Worm (Caenorhabditis elegans) whole organism, L1 larva: Measurements from ENCODE around the gene C28C12.12.
A peak's percentile ranks its signal among the peaks of the same experiment; 100 is the strongest.

Experiments
- Y116A8C.19 ChIP-seq: sonication (generic microtip); optimal IDR thresholded peaks from 2 replicates; lab custom pipeline; 2016; ENCODE audit warnings: missing compliant biosample characterization, missing genetic modification characterization, borderline replicate concordance
- aha-1 ChIP-seq: fragments of 150-350 bp; optimal IDR thresholded peaks from 2 replicates; lab custom pipeline; 2014; ENCODE audit warnings: missing biosample characterization, missing genetic modification characterization
- alr-1 ChIP-seq: fragments of 200-800 bp; sonication (Bioruptor generic); optimal IDR thresholded peaks from 2 replicates; lab custom pipeline; 2018; ENCODE audit warnings: borderline replicate concordance, mild to moderate bottlenecking, missing genetic modification characterization, missing compliant biosample characterization
- aly-2 ChIP-seq: fragments of 150-350 bp; optimal IDR thresholded peaks from 2 replicates; lab custom pipeline; 2014; ENCODE audit warnings: missing biosample characterization, missing genetic modification characterization
- ama-1 ChIP-seq: fragments of 150-350 bp; optimal IDR thresholded peaks from 2 replicates; lab custom pipeline; 2014
- ceh-63 ChIP-seq: fragments of 200-800 bp; sonication (Bioruptor generic); optimal IDR thresholded peaks from 2 replicates; lab custom pipeline; 2018; ENCODE audit warnings: mild to moderate bottlenecking, missing genetic modification characterization, missing compliant biosample characterization
- ceh-8 ChIP-seq: fragments of 200-800 bp; sonication (Bioruptor generic); optimal IDR thresholded peaks from 2 replicates; lab custom pipeline; 2018; ENCODE audit warnings: mild to moderate bottlenecking, missing genetic modification characterization, moderate library complexity, missing compliant biosample characterization
- ceh-90 ChIP-seq: sonication (generic microtip); optimal IDR thresholded peaks from 2 replicates; lab custom pipeline; 2016; ENCODE audit warnings: missing genetic modification characterization, missing compliant biosample characterization
- dpl-1 ChIP-seq, 3 experiments: fragments of 150-350 bp in 2 of 3; sonication (generic microtip) in 1 of 3; optimal IDR thresholded peaks; 2 replicates each; lab custom pipeline; 2014 to 2017; ENCODE audit warnings: missing biosample characterization in 3 of 3, missing genetic modification characterization in 3 of 3, missing genetic modification reagents in 3 of 3
- efl-1 ChIP-seq, 4 experiments: fragments of 150-350 bp; optimal IDR thresholded peaks in 3 of 4; peaks in 1 of 4; 1 replicate in 1 of 4; 2 replicates in 3 of 4; lab custom pipeline; 2014; ENCODE audit warnings: missing biosample characterization in 2 of 4, missing genetic modification characterization in 2 of 4, missing genetic modification reagents in 2 of 4
- efl-3 ChIP-seq: fragments of 200-800 bp; sonication (Bioruptor generic); optimal IDR thresholded peaks from 2 replicates; lab custom pipeline; 2018; ENCODE audit warnings: mild to moderate bottlenecking, missing genetic modification characterization, missing compliant biosample characterization
- egl-13 ChIP-seq: sonication (generic microtip); optimal IDR thresholded peaks from 2 replicates; lab custom pipeline; 2016; ENCODE audit warnings: missing genotype, missing genetic modification reagents, missing genetic modification characterization, missing compliant biosample characterization
- egl-27 ChIP-seq, 2 experiments: fragments of 150-350 bp in 1 of 2; sonication (generic microtip); optimal IDR thresholded peaks; 3 replicates each; lab custom pipeline; 2017 to 2018; ENCODE audit warnings: missing biosample characterization in 2 of 2, missing genetic modification characterization in 2 of 2, missing genetic modification reagents in 2 of 2
- elt-2 ChIP-seq: sonication (generic microtip); optimal IDR thresholded peaks from 2 replicates; lab custom pipeline; 2016; ENCODE audit warnings: missing genetic modification characterization, mild to moderate bottlenecking, inconsistent platforms, missing compliant biosample characterization, missing genetic modification reagents
- elt-3 ChIP-seq, 6 experiments: fragments of 150-350 bp in 1 of 6; sonication (generic microtip); optimal IDR thresholded peaks; 2 replicates each; lab custom pipeline; 2017 to 2018; ENCODE audit warnings: missing biosample characterization in 6 of 6, missing genetic modification characterization in 6 of 6, inconsistent platforms in 1 of 6
- ets-5 ChIP-seq: fragments of 200-800 bp; sonication (Bioruptor generic); IDR thresholded peaks from 2 replicates; pipeline ENCODE4 v1.3.6; 2022; ENCODE audit warnings: missing genetic modification characterization, missing compliant biosample characterization
- fkh-10 ChIP-seq: sonication (generic microtip); optimal IDR thresholded peaks from 2 replicates; lab custom pipeline; 2017; ENCODE audit warnings: missing biosample characterization, missing genetic modification reagents, missing genetic modification characterization
- fkh-4 ChIP-seq: sonication (generic microtip); optimal IDR thresholded peaks from 2 replicates; lab custom pipeline; 2016; ENCODE audit warnings: missing compliant biosample characterization, missing genetic modification characterization, borderline replicate concordance
- fos-1 ChIP-seq: fragments of 150-350 bp; optimal IDR thresholded peaks from 2 replicates; lab custom pipeline; 2014; ENCODE audit warnings: missing biosample characterization, missing genetic modification characterization
- hlh-17 ChIP-seq: fragments of 200-800 bp; sonication (Bioruptor generic); optimal IDR thresholded peaks from 2 replicates; lab custom pipeline; 2018; ENCODE audit warnings: missing genetic modification characterization, mild to moderate bottlenecking, missing compliant biosample characterization, moderate library complexity, borderline replicate concordance
- irx-1 ChIP-seq: sonication (generic microtip); optimal IDR thresholded peaks from 2 replicates; lab custom pipeline; 2016; ENCODE audit warnings: missing genetic modification characterization, missing compliant biosample characterization
- jun-1 ChIP-seq: fragments of 150-350 bp; optimal IDR thresholded peaks from 2 replicates; lab custom pipeline; 2014; ENCODE audit warnings: missing biosample characterization, missing genetic modification reagents, missing genetic modification characterization
- lin-14 ChIP-seq: fragments of 200-800 bp; sonication (Bioruptor generic); optimal IDR thresholded peaks from 2 replicates; lab custom pipeline; 2018; ENCODE audit warnings: mild to moderate bottlenecking, missing genetic modification characterization, moderate library complexity, missing compliant biosample characterization
- lin-15B ChIP-seq: fragments of 150-350 bp; sonication (generic microtip); optimal IDR thresholded peaks from 3 replicates; lab custom pipeline; 2014; ENCODE audit warnings: missing biosample characterization, missing genetic modification characterization
- lin-35 ChIP-seq, 2 experiments: fragments of 150-350 bp; optimal IDR thresholded peaks; 2 replicates each; lab custom pipeline; 2014; ENCODE audit warnings: missing biosample characterization in 2 of 2, missing genetic modification characterization in 2 of 2, missing genetic modification reagents in 2 of 2
- lin-39 ChIP-seq: fragments of 150-350 bp; optimal IDR thresholded peaks from 2 replicates; lab custom pipeline; 2014; ENCODE audit warnings: missing biosample characterization, missing genetic modification reagents, missing genetic modification characterization
- lir-3 ChIP-seq: sonication (generic microtip); optimal IDR thresholded peaks from 2 replicates; lab custom pipeline; 2016; ENCODE audit warnings: mild to moderate bottlenecking, missing genetic modification characterization, moderate library complexity, missing compliant biosample characterization; ENCODE audit not compliant: poor library complexity
- mdl-1 ChIP-seq, 2 experiments: fragments of 150-350 bp; optimal IDR thresholded peaks; 2 replicates each; lab custom pipeline; 2014 to 2017; ENCODE audit warnings: missing biosample characterization in 2 of 2, missing genetic modification characterization in 2 of 2, inconsistent platforms in 1 of 2
- mep-1 ChIP-seq: fragments of 150-350 bp; optimal IDR thresholded peaks from 2 replicates; lab custom pipeline; 2014; ENCODE audit warnings: missing biosample characterization, missing genetic modification characterization
- nhr-77 ChIP-seq: fragments of 150-350 bp; optimal IDR thresholded peaks from 2 replicates; lab custom pipeline; 2014; ENCODE audit warnings: missing biosample characterization, missing genetic modification characterization
- nhr-84 ChIP-seq: sonication (generic microtip); optimal IDR thresholded peaks from 2 replicates; lab custom pipeline; 2017; ENCODE audit warnings: missing biosample characterization, missing genetic modification characterization
- nhr-85 ChIP-seq: sonication (generic microtip); peaks from one replicate; lab custom pipeline; 2016; ENCODE audit warnings: missing genetic modification characterization, inconsistent platforms, missing compliant biosample characterization
- nhr-90 ChIP-seq: sonication (generic microtip); optimal IDR thresholded peaks from 2 replicates; lab custom pipeline; 2016; ENCODE audit warnings: mild to moderate bottlenecking, missing genetic modification characterization, missing compliant biosample characterization; ENCODE audit not compliant: poor library complexity
- pqm-1 ChIP-seq: sonication (generic microtip); optimal IDR thresholded peaks from 3 replicates; lab custom pipeline; 2017; ENCODE audit warnings: missing biosample characterization, missing genetic modification characterization
- rnt-1 ChIP-seq: sonication (generic microtip); optimal IDR thresholded peaks from 2 replicates; lab custom pipeline; 2016; ENCODE audit warnings: mild to moderate bottlenecking, missing genetic modification characterization, moderate library complexity, missing compliant biosample characterization
- skn-1 ChIP-seq: fragments of 150-350 bp; optimal IDR thresholded peaks from 2 replicates; lab custom pipeline; 2014; ENCODE audit warnings: missing biosample characterization, missing genetic modification characterization
- snpc-4 ChIP-seq: fragments of 150-350 bp; optimal IDR thresholded peaks from 2 replicates; lab custom pipeline; 2014; ENCODE audit warnings: missing biosample characterization, missing genetic modification characterization
- sptf-1 ChIP-seq: fragments of 150-350 bp; optimal IDR thresholded peaks from 2 replicates; lab custom pipeline; 2014; ENCODE audit warnings: missing biosample characterization, missing genetic modification characterization
- sup-37 ChIP-seq: fragments of 200-800 bp; sonication (Bioruptor generic); optimal IDR thresholded peaks from 2 replicates; lab custom pipeline; 2018; ENCODE audit warnings: mild to moderate bottlenecking, missing genetic modification characterization, missing compliant biosample characterization
- swsn-7 ChIP-seq: sonication (generic microtip); optimal IDR thresholded peaks from 2 replicates; lab custom pipeline; 2016; ENCODE audit warnings: missing genetic modification characterization, missing compliant biosample characterization
- unc-130 ChIP-seq: fragments of 150-350 bp; optimal IDR thresholded peaks from 2 replicates; lab custom pipeline; 2017; ENCODE audit warnings: missing biosample characterization, missing genetic modification characterization, inconsistent platforms
- unc-86 ChIP-seq: sonication (generic microtip); optimal IDR thresholded peaks from 2 replicates; lab custom pipeline; 2016; ENCODE audit warnings: missing genetic modification characterization, missing compliant biosample characterization
- unc-98 ChIP-seq: fragments of 200-800 bp; sonication (Bioruptor generic); IDR thresholded peaks from 2 replicates; pipeline ENCODE4 v1.3.6; 2022; ENCODE audit warnings: missing genetic modification characterization, missing compliant biosample characterization
- xbp-1 ChIP-seq: sonication (generic microtip); optimal IDR thresholded peaks from 2 replicates; lab custom pipeline; 2016; ENCODE audit warnings: missing genetic modification characterization, missing compliant biosample characterization
- zip-4 ChIP-seq: fragments of 200-800 bp; sonication (Bioruptor generic); optimal IDR thresholded peaks from 2 replicates; lab custom pipeline; 2018; ENCODE audit warnings: mild to moderate bottlenecking, missing genetic modification characterization, moderate library complexity, missing compliant biosample characterization
- ztf-11 ChIP-seq, 2 experiments: sonication (generic microtip); optimal IDR thresholded peaks; 2 replicates each; lab custom pipeline; 2016 to 2017; ENCODE audit warnings: missing genetic modification characterization in 2 of 2, missing biosample characterization in 1 of 2, missing compliant biosample characterization in 1 of 2
- ztf-4 ChIP-seq: fragments of 150-350 bp; optimal IDR thresholded peaks from 2 replicates; lab custom pipeline; 2014; ENCODE audit warnings: missing biosample characterization, missing genetic modification characterization

Gene C28C12.12

DNA sequence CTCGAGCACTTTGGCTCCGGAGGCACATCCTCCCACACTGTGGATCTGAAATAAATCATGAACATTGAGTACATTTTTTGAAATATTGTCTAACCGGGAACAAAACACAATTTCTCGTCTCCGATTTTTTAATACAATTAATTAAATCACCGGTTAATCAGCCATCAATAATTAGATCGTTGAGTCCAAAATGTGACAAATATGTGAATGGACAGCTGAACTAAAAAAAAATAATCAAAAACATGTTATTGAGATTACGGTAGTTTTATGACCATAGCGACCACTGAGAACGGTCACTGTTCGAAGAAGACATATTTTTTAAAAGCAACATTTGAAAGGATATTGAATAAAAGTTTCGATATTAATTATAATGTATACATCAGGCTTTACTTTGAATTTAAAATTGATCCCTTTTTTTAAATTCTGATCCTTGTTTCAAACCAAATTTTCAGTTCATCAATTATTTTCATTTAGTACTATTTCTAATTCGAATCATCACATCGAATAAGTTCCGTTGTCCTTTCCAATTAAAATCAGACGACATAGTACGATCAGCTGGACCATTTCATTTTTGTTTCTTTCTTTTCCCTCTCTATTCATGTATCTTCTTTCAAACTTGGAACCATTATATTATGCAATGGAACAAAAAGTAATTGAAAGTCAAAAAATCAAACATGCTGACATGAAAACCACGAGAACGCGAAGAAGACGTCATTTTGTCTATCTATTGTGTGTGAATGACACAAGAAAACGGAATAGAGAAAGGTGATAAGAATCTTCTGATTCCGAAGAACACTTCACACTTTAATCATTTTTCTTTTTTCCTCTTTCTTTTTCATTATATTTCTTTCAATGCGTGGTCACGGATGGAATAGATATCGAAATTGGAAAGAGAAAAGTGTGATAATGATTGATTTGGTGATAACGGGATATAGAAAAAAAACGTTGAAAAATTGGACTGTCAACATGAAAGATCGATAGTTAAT, 34.2 kb upstream of the C28C12.12 start (continued):
- TF ChIP-seq mdl-1 (tag; optimal IDR thresholded peaks at IDR 0.05; lab: Kevin White, UChicago) = no peak
- TF ChIP-seq egl-27 (tag; optimal IDR thresholded peaks at IDR 0.05; lab: Kevin White, UChicago) = no peak
- TF ChIP-seq swsn-7 (tag; lab: Kevin White, UChicago) = no peak

DNA sequence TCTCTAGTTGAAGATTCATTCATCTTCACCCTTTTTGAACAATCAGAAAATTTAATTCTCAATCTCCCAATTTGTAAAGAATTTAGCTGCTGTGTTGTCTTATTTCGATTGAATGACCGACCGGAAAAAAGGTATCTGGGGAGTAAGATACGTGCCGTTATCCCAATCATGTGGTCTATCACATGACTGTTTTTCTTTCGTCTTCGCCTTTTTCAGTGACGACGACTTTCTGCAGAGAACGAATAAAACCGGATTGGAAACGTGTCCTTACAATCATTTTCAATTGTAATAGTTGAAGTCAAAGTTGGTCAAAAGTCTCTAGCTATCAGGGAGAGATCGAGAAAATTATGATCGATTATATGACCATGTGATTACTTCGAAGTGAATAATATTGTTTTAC, 32.9 kb upstream of the C28C12.12 start:
- no peak for TF ChIP-seq fos-1 (tag; lab: Kevin White, UChicago)
- no peak for TF ChIP-seq sup-37 (GFP tag; lab: Kevin White, UChicago)
- no peak for TF ChIP-seq hlh-17 (GFP tag; lab: Kevin White, UChicago)
- TF ChIP-seq mdl-1 (tag; optimal IDR thresholded peaks at IDR 0.05; lab: Kevin White, UChicago) = peak in 1 of 2 experiments; percentile 76
- TF ChIP-seq lin-14 (GFP tag; lab: Kevin White, UChicago) = peak; percentile 82
- peak in 1 of 2 experiments; percentile 27 for TF ChIP-seq efl-1 (optimal IDR thresholded peaks at IDR 0.05; lab: Kevin White, UChicago)
- peak in 1 of 2 experiments; percentile 94 for TF ChIP-seq efl-1 (GFP tag; optimal IDR thresholded peaks at IDR 0.05 in 1 of 2; lab: Kevin White, UChicago)
- TF ChIP-seq irx-1 (tag; lab: Kevin White, UChicago) = peak; percentile 69
- peak in 2 of 3 experiments; percentile 33 to 46 for TF ChIP-seq dpl-1 (GFP tag; optimal IDR thresholded peaks at IDR 0.05; lab: Kevin White, UChicago)
- TF ChIP-seq pqm-1 (tag; lab: Kevin White, UChicago) = no peak
- no peak for TF ChIP-seq Y116A8C.19 (tag; lab: Kevin White, UChicago)
- TF ChIP-seq egl-27 (tag; optimal IDR thresholded peaks at IDR 0.05; lab: Kevin White, UChicago) = no peak
- TF ChIP-seq rnt-1 (tag; lab: Kevin White, UChicago) = no peak
- no peak for TF ChIP-seq snpc-4
- no peak for TF ChIP-seq nhr-77 (tag; lab: Kevin White, UChicago)
- TF ChIP-seq ztf-4 = peak; percentile 29
- TF ChIP-seq lir-3 = peak; percentile 6
- no peak for TF ChIP-seq egl-13
- TF ChIP-seq unc-98 (GFP tag; lab: Robert Waterston, UW) = no peak
- no peak for TF ChIP-seq sptf-1 (tag; lab: Kevin White, UChicago)
- no peak for TF ChIP-seq ztf-11 (tag; optimal IDR thresholded peaks at IDR 0.05; lab: Kevin White, UChicago)
- no peak for TF ChIP-seq ama-1
- no peak for TF ChIP-seq skn-1
- TF ChIP-seq alr-1 = no peak
- TF ChIP-seq ceh-63 = no peak
- no peak for TF ChIP-seq lin-39
- TF ChIP-seq nhr-84 = no peak
- no peak for TF ChIP-seq efl-3 (GFP tag; lab: Kevin White, UChicago)
- TF ChIP-seq mep-1 (tag; lab: Kevin White, UChicago) = peak; percentile 77
- TF ChIP-seq jun-1 (tag; lab: Kevin White, UChicago) = peak; percentile 22
- TF ChIP-seq lin-15B (tag; lab: Kevin White, UChicago) = no peak
- no peak for TF ChIP-seq elt-2 (tag; lab: Kevin White, UChicago)
- TF ChIP-seq nhr-90 (tag; lab: Kevin White, UChicago) = peak; percentile 84
- no peak for TF ChIP-seq unc-86 (tag; lab: Kevin White, UChicago)
- TF ChIP-seq fkh-4 (tag; lab: Kevin White, UChicago) = no peak
- peak; percentile 99 for TF ChIP-seq nhr-85 (tag; lab: Kevin White, UChicago)
- TF ChIP-seq unc-130 (tag; lab: Kevin White, UChicago) = peak; percentile 78
- TF ChIP-seq xbp-1 (tag; lab: Kevin White, UChicago) = peak; percentile 72
- TF ChIP-seq fkh-10 (GFP tag; lab: Kevin White, UChicago) = no peak
- TF ChIP-seq ceh-90 (tag; lab: Kevin White, UChicago) = no peak
- peak; percentile 3 for TF ChIP-seq aha-1 (tag; lab: Kevin White, UChicago)
- peak in 5 of 6 experiments; percentile 25 to 99 (median 70) for TF ChIP-seq elt-3 (tag; optimal IDR thresholded peaks at IDR 0.05; lab: Kevin White, UChicago)
- no peak for TF ChIP-seq aly-2 (tag; lab: Kevin White, UChicago)
- no peak for TF ChIP-seq ets-5 (GFP tag; lab: Robert Waterston, UW)
- no peak for TF ChIP-seq zip-4 (GFP tag; lab: Kevin White, UChicago)
- no peak for TF ChIP-seq ceh-8
- TF ChIP-seq lin-35 (GFP tag; optimal IDR thresholded peaks at IDR 0.05; lab: Kevin White, UChicago) = peak in 1 of 2 experiments; percentile 72
